Fruit fly (Drosophila melanogaster): ENCODE data around the gene rho.

The rho gene

dm6 chr3L:1414032-1414431, 49.6 kb upstream of the rho start (continued):
- TF ChIP-seq dan (GFP tag; IDR thresholded peaks at IDR 0.05) (no peak), Chrac-16 (GFP tag; optimal IDR thresholded peaks at IDR 0.05) (peak; percentile 62), CG10274 (GFP tag; optimal IDR thresholded peaks at IDR 0.05) (no peak), CG34422 (GFP tag; IDR thresholded peaks at IDR 0.05) (peak; percentile 43; the same call in 1 of the 3 replicates), corto (GFP tag; optimal IDR thresholded peaks at IDR 0.05) (no peak), HLH3B (GFP tag; IDR thresholded peaks at IDR 0.05) (no peak), Mrtf (GFP tag; IDR thresholded peaks at IDR 0.05) (peak; percentile 34; the same call in 1 of the 3 replicates), CG15479 (GFP tag; optimal IDR thresholded peaks at IDR 0.05) (no peak), al (GFP tag; IDR thresholded peaks at IDR 0.05) (no peak), yki (optimal IDR thresholded peaks at IDR 0.05) (no peak), pb (GFP tag; optimal IDR thresholded peaks at IDR 0.05) (no peak), CG30403 (GFP tag; optimal IDR thresholded peaks at IDR 0.05) (peak; percentile 20), gem (tag; optimal IDR thresholded peaks at IDR 0.05) (peak; percentile 62), ato (GFP tag; IDR thresholded peaks at IDR 0.05; ENCODE audit: partially characterized antibody) (no peak), ro (GFP tag; IDR thresholded peaks at IDR 0.05) (no peak), CG16813 (GFP tag; IDR thresholded peaks at IDR 0.05; ENCODE audit: partially characterized antibody) (no peak), pzg (GFP tag; optimal IDR thresholded peaks at IDR 0.05) (no peak), Hmr (GFP tag; optimal IDR thresholded peaks at IDR 0.05) (no peak), CG10462 (GFP tag; optimal IDR thresholded peaks at IDR 0.05) (peak; percentile 15), CG2889 (GFP tag; IDR thresholded peaks at IDR 0.05) (no peak), Bteb2 (GFP tag; optimal IDR thresholded peaks at IDR 0.05) (no peak), Fer2 (tag; optimal IDR thresholded peaks at IDR 0.05) (no peak), CG4328 (GFP tag; optimal IDR thresholded peaks at IDR 0.05) (no peak), Xrp1 (GFP tag; IDR thresholded peaks at IDR 0.05) (peak; percentile 88), chinmo (GFP tag; IDR thresholded peaks at IDR 0.05; ENCODE audit: partially characterized antibody) (no peak), CG2129 (GFP tag; IDR thresholded peaks at IDR 0.05; ENCODE audit: partially characterized antibody) (no peak), wek (GFP tag; optimal IDR thresholded peaks at IDR 0.05) (no peak), nmo (GFP tag; optimal IDR thresholded peaks at IDR 0.05) (peak; percentile 31), CG14965 (GFP tag; optimal IDR thresholded peaks at IDR 0.05; ENCODE audit: borderline replicate concordance) (no peak), H15 (GFP tag; IDR thresholded peaks at IDR 0.05) (peak; percentile 71), Mad (GFP tag; optimal IDR thresholded peaks at IDR 0.05) (peak; percentile 14), Taf1 (GFP tag; IDR thresholded peaks at IDR 0.05) (no peak), rib (GFP tag; IDR thresholded peaks at IDR 0.05) (no peak), Gug (GFP tag; IDR thresholded peaks at IDR 0.05) (peak; percentile 42; the same call in 1 of the 4 replicates), Oaz (GFP tag; IDR thresholded peaks at IDR 0.05) (no peak), BEAF-32 (GFP tag; optimal IDR thresholded peaks at IDR 0.05) (no peak), Max (GFP tag; optimal IDR thresholded peaks at IDR 0.05) (no peak), CG3281 (GFP tag; optimal IDR thresholded peaks at IDR 0.05) (no peak), CG6272 (GFP tag; IDR thresholded peaks at IDR 0.05) (no peak), sna (GFP tag; IDR thresholded peaks at IDR 0.05; ENCODE audit: partially characterized antibody) (no peak), CG32532 (GFP tag; IDR thresholded peaks at IDR 0.05) (no peak), phol (tag; optimal IDR thresholded peaks at IDR 0.05) (no peak), Dip2 (GFP tag; IDR thresholded peaks at IDR 0.05) (no peak), CG12744 (GFP tag; optimal IDR thresholded peaks at IDR 0.05) (no peak), E2f1 (GFP tag; IDR thresholded peaks at IDR 0.05) (peak; percentile 47; the same call in 1 of the 2 replicates), CG7357 (GFP tag; IDR thresholded peaks at IDR 0.05) (0 out of 3 replicates have a peak, but pooled peaks have one; percentile 34), toy (GFP tag; IDR thresholded peaks at IDR 0.05) (no peak), Pdp1 (GFP tag; optimal IDR thresholded peaks at IDR 0.05) (peak; percentile 27 to 57), CG4360 (GFP tag; IDR thresholded peaks at IDR 0.05) (peak; percentile 48; the same call in 1 of the 2 replicates), hth (optimal IDR thresholded peaks at IDR 0.05) (no peak), CG10565 (GFP tag; optimal IDR thresholded peaks at IDR 0.05) (no peak), NC2α (GFP tag; optimal IDR thresholded peaks at IDR 0.05) (no peak)
